Worm (Caenorhabditis elegans): Measurements from ENCODE around the gene olrn-1.

DNA sequence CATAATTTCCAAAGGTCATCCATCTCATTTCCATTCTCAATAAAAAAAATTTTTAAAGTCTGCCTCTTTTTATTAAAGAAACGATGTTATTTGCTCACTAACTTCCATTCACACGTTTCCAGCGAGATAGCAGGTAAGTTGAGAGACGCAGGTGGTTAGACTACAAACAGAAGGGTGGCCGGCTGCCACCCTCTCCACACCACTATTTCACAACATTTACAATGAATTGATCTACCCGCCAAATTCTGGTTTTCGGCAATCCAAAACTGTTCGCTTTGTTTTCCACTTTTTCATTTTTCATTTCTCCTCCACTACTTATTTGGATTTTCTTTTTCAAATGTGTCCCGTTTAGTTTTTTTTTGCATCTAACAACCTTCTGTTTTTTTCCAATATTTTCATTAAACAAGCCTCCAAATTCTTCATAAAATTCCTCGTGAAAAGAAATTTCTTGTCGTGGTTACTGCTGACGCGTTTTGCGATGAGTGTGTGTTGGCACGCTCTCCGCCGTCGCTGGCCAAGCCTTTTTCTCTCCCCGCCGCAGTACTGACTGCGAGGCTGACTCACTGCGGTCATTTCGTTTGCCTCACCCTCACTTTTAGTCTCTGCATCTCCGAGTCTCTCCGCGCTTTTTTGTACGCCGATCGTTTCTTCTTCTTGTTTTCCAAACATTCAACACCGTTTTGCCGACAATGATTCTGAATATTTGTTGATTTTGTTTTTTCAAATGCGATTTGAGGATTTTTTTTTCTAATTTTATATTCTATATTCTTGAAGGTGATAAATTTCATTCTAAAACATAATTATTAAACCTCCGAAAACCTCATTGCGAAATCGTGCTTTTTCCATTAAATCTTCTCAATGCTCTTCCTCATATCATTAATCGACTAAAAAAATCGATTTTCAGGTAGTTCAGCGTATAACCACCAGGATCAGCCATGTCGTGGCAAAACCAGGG lies 30.8 kb downstream of the olrn-1 start, which contains the start of gene dyn-1:
- TF ChIP-seq ama-1 (optimal IDR thresholded peaks at IDR 0.05) (no peak), ceh-16 (tag; optimal IDR thresholded peaks at IDR 0.05) (no peak), F13H6.1 (tag; optimal IDR thresholded peaks at IDR 0.05) (peak; percentile 52), nhr-237 (tag; optimal IDR thresholded peaks at IDR 0.05) (no peak), alr-1 (tag; optimal IDR thresholded peaks at IDR 0.05) (no peak), ztf-11 (tag; optimal IDR thresholded peaks at IDR 0.05) (no peak), ztf-1 (GFP tag; conservative IDR thresholded peaks at IDR 0.05) (no peak), aly-2 (tag; optimal IDR thresholded peaks at IDR 0.05) (no peak), ZK546.5 (tag; optimal IDR thresholded peaks at IDR 0.05) (no peak), snpc-4 (tag; optimal IDR thresholded peaks at IDR 0.05) (no peak), egl-27 (tag; optimal IDR thresholded peaks at IDR 0.05) (peak; percentile 54), fos-1 (tag; optimal IDR thresholded peaks at IDR 0.05) (peak; percentile 99)
